Worm (Caenorhabditis elegans): ENCODE data around the gene F54F2.7.

F54F2.7 gene

DNA sequence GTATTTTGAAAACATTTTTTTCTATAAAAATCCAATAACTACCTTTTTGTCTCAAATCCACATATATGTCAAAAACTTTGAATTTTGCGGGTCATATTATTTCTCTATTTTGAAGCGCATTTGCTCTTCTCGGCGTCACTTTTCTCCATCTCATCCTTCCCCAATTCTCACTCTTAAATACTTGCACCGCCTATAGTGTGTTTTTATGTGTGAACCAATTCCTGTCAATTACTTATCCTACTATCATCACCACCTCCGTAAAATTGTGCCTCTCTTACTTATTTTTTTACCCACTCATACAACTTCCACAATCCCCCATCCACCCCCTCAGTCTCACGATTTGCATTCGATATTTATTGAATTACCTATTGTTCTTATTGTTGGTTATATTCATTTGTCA, 1.3 kb downstream of the F54F2.7 start:
- TF ChIP-seq ets-4 (GFP tag; optimal IDR thresholded peaks at IDR 0.05) (no peak), ceh-58 (GFP tag; IDR thresholded peaks at IDR 0.05) (no peak), egrh-3 (GFP tag; IDR thresholded peaks at IDR 0.05) (no peak), F22D6.2 (tag; optimal IDR thresholded peaks at IDR 0.05) (no peak), nfyb-1 (GFP tag; IDR thresholded peaks at IDR 0.05) (no peak), F10E7.11 (tag; optimal IDR thresholded peaks at IDR 0.05) (no peak), hmg-1.2 (GFP tag; IDR thresholded peaks at IDR 0.05) (no peak), tlf-1 (GFP tag; optimal IDR thresholded peaks at IDR 0.05) (no peak), bed-1 (GFP tag; IDR thresholded peaks at IDR 0.05) (no peak), F57A8.1 (GFP tag; optimal IDR thresholded peaks at IDR 0.05) (no peak), lin-54 (GFP tag; optimal IDR thresholded peaks at IDR 0.05) (no peak), Y95B8A.8 (GFP tag; IDR thresholded peaks at IDR 0.05) (0 out of 2 replicates have a peak, but pooled peaks have one; percentile 51), ceh-100 (GFP tag; IDR thresholded peaks at IDR 0.05) (no peak), dox-1 (GFP tag; IDR thresholded peaks at IDR 0.05) (0 out of 2 replicates have a peak, but pooled peaks have one; percentile 11), ztf-6 (GFP tag; IDR thresholded peaks at IDR 0.05) (no peak), Y53G8AR.9 (GFP tag; conservative IDR thresholded peaks at IDR 0.05) (no peak), cebp-2 (GFP tag; IDR thresholded peaks at IDR 0.05) (no peak), Y56A3A.18 (GFP tag; IDR thresholded peaks at IDR 0.05) (0 out of 2 replicates have a peak, but pooled peaks have one; percentile 35), fkh-3 (tag; optimal IDR thresholded peaks at IDR 0.05) (no peak), xnd-1 (tag; optimal IDR thresholded peaks at IDR 0.05) (no peak), ceh-40 (GFP tag; IDR thresholded peaks at IDR 0.05) (no peak), ama-1 (optimal IDR thresholded peaks at IDR 0.05) (no peak), ama-1 (GFP tag; optimal IDR thresholded peaks at IDR 0.05) (no peak), hmg-20 (GFP tag; IDR thresholded peaks at IDR 0.05) (no peak), F33H1.4 (GFP tag; IDR thresholded peaks at IDR 0.05) (no peak), zim-3 (tag; optimal IDR thresholded peaks at IDR 0.05) (no peak), madf-8 (GFP tag; conservative IDR thresholded peaks at IDR 0.05) (no peak)

DNA sequence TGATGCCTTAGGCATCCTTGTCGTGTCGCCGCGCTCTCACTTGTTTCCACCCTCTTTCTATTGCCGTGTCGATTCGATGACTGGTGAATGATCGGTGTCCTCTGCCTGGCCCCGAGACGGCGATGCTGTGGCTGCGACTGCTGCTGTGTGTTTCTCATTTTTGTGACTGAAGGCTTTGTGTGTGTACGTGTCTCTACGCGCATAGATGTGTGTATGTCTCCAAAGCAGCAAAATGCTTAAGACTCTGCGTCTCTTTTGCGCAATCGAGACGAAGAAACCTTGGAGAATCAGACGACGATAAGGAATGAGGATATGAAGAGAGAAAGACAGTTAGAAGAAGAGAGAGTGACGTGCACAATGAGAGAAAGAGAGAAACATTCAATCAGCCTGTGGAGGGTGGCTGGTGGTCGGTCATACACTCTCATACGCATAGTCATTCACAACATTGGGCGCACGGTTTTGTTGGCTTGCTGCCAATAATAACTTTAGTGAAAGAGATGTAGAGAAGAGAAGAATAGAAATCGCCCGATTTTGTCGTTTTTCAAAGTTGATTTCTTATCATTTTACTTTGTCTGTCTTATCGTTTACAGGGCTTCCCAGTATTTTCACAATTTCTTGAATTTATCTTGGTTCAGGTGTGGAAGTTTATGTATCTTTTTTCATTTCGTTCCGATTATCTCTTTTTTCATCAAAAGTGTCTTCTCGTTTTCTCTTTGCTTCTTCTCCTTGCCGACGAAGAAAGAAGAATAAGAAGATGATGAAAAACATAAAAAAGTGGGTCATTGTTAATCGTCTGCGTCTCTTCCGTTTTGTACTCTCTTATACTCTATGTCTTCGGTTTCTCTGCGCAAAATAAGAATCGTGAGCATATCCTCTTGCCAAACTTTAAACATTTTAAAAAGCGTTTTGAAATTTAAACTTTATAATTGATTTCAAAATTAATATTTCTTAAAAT, 5.0 kb downstream of the F54F2.7 start:
- TF ChIP-seq B0336.3 (GFP tag; IDR thresholded peaks at IDR 0.05) (peak; percentile 94), aptf-3 (GFP tag; IDR thresholded peaks at IDR 0.05) (no peak), let-526 (GFP tag; IDR thresholded peaks at IDR 0.05) (no peak; the same call in none of the 2 replicates), ceh-40 (GFP tag; IDR thresholded peaks at IDR 0.05) (no peak), atf-7 (tag; optimal IDR thresholded peaks at IDR 0.05) (peak; percentile 98), mcd-1 (GFP tag; IDR thresholded peaks at IDR 0.05) (peak; percentile 69), Y56A3A.18 (GFP tag; IDR thresholded peaks at IDR 0.05) (0 out of 2 replicates have a peak, but pooled peaks have one; percentile 21), akir-1 (GFP tag; optimal IDR thresholded peaks at IDR 0.05) (peak; percentile 70), B0019.2 (GFP tag; conservative IDR thresholded peaks at IDR 0.05) (no peak), sptf-2 (GFP tag; optimal IDR thresholded peaks at IDR 0.05) (no peak), lin-54 (GFP tag; optimal IDR thresholded peaks at IDR 0.05) (peak; percentile 67), hlh-12 (tag; optimal IDR thresholded peaks at IDR 0.05) (no peak), mel-28 (tag; optimal IDR thresholded peaks at IDR 0.05; ENCODE audit: borderline replicate concordance) (no peak), nfya-1 (tag; optimal IDR thresholded peaks at IDR 0.05; ENCODE audit: borderline replicate concordance, insufficient read depth) (no peak), egl-18 (GFP tag; IDR thresholded peaks at IDR 0.05) (no peak), ztf-26 (tag; optimal IDR thresholded peaks at IDR 0.05) (peak; percentile 84), attf-3 (GFP tag; conservative IDR thresholded peaks at IDR 0.05) (peak; percentile 17; the same call in 1 of the 2 replicates), F57C9.4 (tag; optimal IDR thresholded peaks at IDR 0.05) (no peak), D2030.7 (GFP tag; IDR thresholded peaks at IDR 0.05) (no peak), ccch-3 (GFP tag; optimal IDR thresholded peaks at IDR 0.05) (no peak), egl-44 (GFP tag; IDR thresholded peaks at IDR 0.05) (no peak; the same call in 1 of the 2 replicates), pbrm-1 (GFP tag; IDR thresholded peaks at IDR 0.05) (peak; percentile 79), rpc-1 (optimal IDR thresholded peaks at IDR 0.05) (no peak), rpc-1 (tag; optimal IDR thresholded peaks at IDR 0.05) (no peak), repo-1 (tag; optimal IDR thresholded peaks at IDR 0.05) (peak; percentile 46)
